Worm (Caenorhabditis elegans): ENCODE measurements around the gene ins-8.

ce11 chrIV:9724948-9725347 lies 44.2 kb upstream of the ins-8 start, which contains the start of the genes nhr-138 and C28D4.18:
- TF ChIP-seq dpl-1 (GFP tag; optimal IDR thresholded peaks at IDR 0.05) (no peak), zag-1 (tag; optimal IDR thresholded peaks at IDR 0.05) (no peak), nhr-76 (tag; optimal IDR thresholded peaks at IDR 0.05) (no peak), lsy-2 (tag; optimal IDR thresholded peaks at IDR 0.05) (no peak)
